Worm (Caenorhabditis elegans) whole organism, L3 larva: ENCODE results near the gene C47A4.3.

Experiments
- ama-1 ChIP-seq: fragments of 150-350 bp; optimal IDR thresholded peaks from 2 replicates; lab custom pipeline; 2018
- elt-1 ChIP-seq: fragments of 150-350 bp; optimal IDR thresholded peaks from 2 replicates; lab custom pipeline; 2014; ENCODE audit warnings: missing biosample characterization, missing genetic modification characterization
- eor-1 ChIP-seq, 2 experiments: fragments of 150-350 bp; optimal IDR thresholded peaks; 2 replicates each; lab custom pipeline; 2014 to 2018; ENCODE audit warnings: missing biosample characterization in 2 of 2, missing genetic modification characterization in 2 of 2
- nhr-237 ChIP-seq: fragments of 150-350 bp; optimal IDR thresholded peaks from 2 replicates; lab custom pipeline; 2014; ENCODE audit warnings: missing biosample characterization, missing genetic modification characterization
- nhr-28 ChIP-seq: fragments of 150-350 bp; optimal IDR thresholded peaks from 2 replicates; lab custom pipeline; 2014; ENCODE audit warnings: missing biosample characterization, missing genetic modification characterization
- nhr-76 ChIP-seq: fragments of 150-350 bp; sonication (generic microtip); optimal IDR thresholded peaks from 5 replicates; lab custom pipeline; 2014; ENCODE audit warnings: missing biosample characterization, missing genetic modification characterization
- ztf-4 ChIP-seq: fragments of 150-350 bp; optimal IDR thresholded peaks from 2 replicates; lab custom pipeline; 2014; ENCODE audit warnings: missing biosample characterization, missing genetic modification characterization

DNA sequence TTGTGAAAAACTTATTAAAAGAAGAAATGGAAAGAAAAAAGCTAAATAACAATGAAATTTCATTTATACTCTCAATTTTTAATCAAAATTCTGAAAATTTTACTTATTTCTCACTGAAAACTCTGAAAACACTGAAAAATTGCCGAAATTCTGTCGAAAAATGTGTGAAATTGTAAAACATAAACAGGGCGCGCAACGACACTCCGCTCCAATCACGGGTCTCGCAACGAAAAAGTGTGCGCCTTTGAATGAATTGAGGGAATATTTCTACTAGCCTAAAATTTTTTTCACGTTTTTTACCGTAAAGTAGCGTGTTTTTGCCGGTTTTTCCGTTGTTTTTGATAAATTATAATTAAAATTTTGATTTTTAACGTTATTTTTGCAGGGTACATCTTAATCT, 35.3 kb upstream of the C47A4.3 start, which contains the start of gene rpl-18:
- TF ChIP-seq ama-1 (lab: Kevin White, UChicago) (no peak), eor-1 (tag; optimal IDR thresholded peaks at IDR 0.05; lab: Kevin White, UChicago) (no peak), nhr-76 (tag; lab: Kevin White, UChicago) (no peak), ztf-4 (tag; lab: Kevin White, UChicago) (no peak), elt-1 (tag; lab: Kevin White, UChicago) (no peak), nhr-28 (no peak), nhr-237 (no peak)
